Fruit fly (Drosophila melanogaster) whole organism, adult: ENCODE measurements around the gene Trm1.

Experiments
- CG11617 ChIP-seq: fragments of 200-800 bp; sonication (Bioruptor generic); optimal IDR thresholded peaks from 2 replicates; lab custom pipeline; 2017; ENCODE audit warnings: mild to moderate bottlenecking, missing biosample characterization, missing genetic modification reagents, missing genetic modification characterization
- CG12768 ChIP-seq: fragments of 200-800 bp; sonication (Bioruptor generic); optimal IDR thresholded peaks from 2 replicates; lab custom pipeline; 2017; ENCODE audit warnings: missing biosample characterization, missing genetic modification characterization, mild to moderate bottlenecking, moderate library complexity, missing genetic modification reagents
- CG14711 ChIP-seq: fragments of 200-800 bp; sonication (Bioruptor generic); optimal IDR thresholded peaks from 2 replicates; lab custom pipeline; 2018; ENCODE audit warnings: missing biosample characterization, mild to moderate bottlenecking, missing genetic modification characterization, moderate library complexity
- CG1620 ChIP-seq: fragments of 200-800 bp; sonication (Bioruptor generic); optimal IDR thresholded peaks from 2 replicates; lab custom pipeline; 2016; ENCODE audit warnings: missing biosample characterization, missing genetic modification characterization
- CG33017 ChIP-seq: fragments of 200-800 bp; sonication (Bioruptor generic); optimal IDR thresholded peaks from 2 replicates; lab custom pipeline; 2018; ENCODE audit warnings: missing biosample characterization, mild to moderate bottlenecking, missing genetic modification characterization, moderate library complexity
- CG5204 ChIP-seq: fragments of 200-800 bp; sonication (Bioruptor generic); optimal IDR thresholded peaks from 2 replicates; lab custom pipeline; 2016; ENCODE audit warnings: missing biosample characterization, missing genetic modification characterization
- CG7045 ChIP-seq: fragments of 200-800 bp; sonication (Bioruptor generic); optimal IDR thresholded peaks from 2 replicates; lab custom pipeline; 2017; ENCODE audit warnings: missing biosample characterization, mild to moderate bottlenecking, missing genetic modification characterization
- CG7101 ChIP-seq: fragments of 200-800 bp; sonication (Bioruptor generic); optimal IDR thresholded peaks from 2 replicates; lab custom pipeline; 2018; ENCODE audit warnings: missing biosample characterization, mild to moderate bottlenecking, missing genetic modification characterization, moderate library complexity
- Clk ChIP-seq: fragments of 200-800 bp; sonication (Bioruptor generic); optimal IDR thresholded peaks from 2 replicates; lab custom pipeline; 2017; ENCODE audit warnings: missing biosample characterization, missing genetic modification characterization
- Crg-1 ChIP-seq: fragments of 200-800 bp; sonication (Bioruptor generic); optimal IDR thresholded peaks from 2 replicates; lab custom pipeline; 2016; ENCODE audit warnings: missing biosample characterization, missing genetic modification characterization
- Hr96 ChIP-seq: fragments of 200-800 bp; sonication (Bioruptor generic); optimal IDR thresholded peaks from 2 replicates; lab custom pipeline; 2016; ENCODE audit warnings: missing biosample characterization, missing genetic modification characterization
- Mnt ChIP-seq: fragments of 200-800 bp; sonication (Bioruptor generic); optimal IDR thresholded peaks from 2 replicates; lab custom pipeline; 2016; ENCODE audit warnings: missing biosample characterization, mild to moderate bottlenecking, missing genetic modification characterization
- bab1 ChIP-seq: fragments of 200-800 bp; sonication (Bioruptor generic); optimal IDR thresholded peaks from 3 replicates; lab custom pipeline; 2019; ENCODE audit warnings: missing biosample characterization, mild to moderate bottlenecking, missing genetic modification characterization, moderate library complexity
- cic ChIP-seq: fragments of 200-800 bp; sonication (Bioruptor generic); optimal IDR thresholded peaks from 2 replicates; lab custom pipeline; 2017; ENCODE audit warnings: missing biosample characterization, mild to moderate bottlenecking, missing genetic modification characterization, moderate library complexity
- cnc ChIP-seq, 2 experiments: fragments of >200 bp; optimal IDR thresholded peaks; 2 replicates each; lab custom pipeline; 2017
- kay ChIP-seq: fragments of 200-800 bp; sonication (Bioruptor generic); peaks from one replicate; lab custom pipeline; 2016; ENCODE audit warnings: missing biosample characterization, missing genetic modification characterization, borderline replicate concordance
- ovo ChIP-seq: fragments of 200-800 bp; sonication (Bioruptor generic); optimal IDR thresholded peaks from 2 replicates; lab custom pipeline; 2016; ENCODE audit warnings: missing biosample characterization, missing genetic modification characterization
- pad ChIP-seq: fragments of 200-800 bp; sonication (Bioruptor generic); optimal IDR thresholded peaks from 3 replicates; lab custom pipeline; 2017; ENCODE audit warnings: missing biosample characterization, missing genetic modification characterization, mild to moderate bottlenecking, moderate library complexity, missing genetic modification reagents
- tj ChIP-seq: fragments of 200-800 bp; sonication (Bioruptor generic); optimal IDR thresholded peaks from 3 replicates; lab custom pipeline; 2017; ENCODE audit warnings: missing biosample characterization, mild to moderate bottlenecking, missing genetic modification characterization, moderate library complexity
- toe ChIP-seq: fragments of 200-800 bp; sonication (Bioruptor generic); optimal IDR thresholded peaks from 2 replicates; lab custom pipeline; 2016; ENCODE audit warnings: missing biosample characterization, missing genetic modification characterization

Trm1 gene

DNA sequence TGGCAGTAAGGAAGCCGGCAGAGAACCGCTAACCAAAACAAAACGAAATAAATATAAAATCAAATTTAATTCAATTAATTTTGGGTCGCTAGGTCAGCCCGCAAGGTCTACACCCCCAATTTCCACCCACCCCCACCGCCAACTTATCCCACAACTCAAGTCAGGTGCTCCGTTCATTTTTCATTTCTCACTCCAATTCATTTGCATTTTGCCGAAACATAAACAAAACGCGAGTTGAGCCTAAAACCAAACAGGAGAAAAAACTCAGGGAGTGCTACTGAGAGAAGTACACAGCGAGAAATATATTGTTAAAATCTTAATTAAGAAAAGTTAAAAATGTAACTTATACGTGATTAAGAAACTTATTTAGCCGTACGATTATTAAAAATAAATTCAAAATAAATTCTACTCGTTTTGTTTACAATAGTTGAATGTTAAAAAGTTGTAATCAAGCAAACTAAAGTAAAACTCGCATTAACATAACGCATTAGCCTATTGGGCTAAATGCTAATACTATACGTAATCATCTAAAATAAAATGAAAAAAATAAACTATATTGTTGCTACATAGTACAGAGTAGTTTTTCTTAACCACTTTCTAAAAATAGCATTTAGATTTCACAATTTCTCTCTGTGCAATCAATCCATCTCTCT lies 12.2 kb upstream of the Trm1 start:
- no peak for TF ChIP-seq Crg-1 (GFP tag; lab: Kevin White, UChicago)
- TF ChIP-seq CG33017 (tag; lab: Kevin White, UChicago): no peak
- TF ChIP-seq tj (GFP tag; lab: Kevin White, UChicago): no peak
- no peak for TF ChIP-seq CG11617 (GFP tag; lab: Kevin White, UChicago)
- no peak for TF ChIP-seq CG7045 (GFP tag; lab: Kevin White, UChicago)
- no peak for TF ChIP-seq CG12768 (GFP tag; lab: Kevin White, UChicago)
- no peak for TF ChIP-seq cic
- no peak for TF ChIP-seq bab1 (GFP tag; lab: Kevin White, UChicago)
- no peak for TF ChIP-seq cnc (optimal IDR thresholded peaks at IDR 0.05; lab: Kevin White, UChicago)
- no peak for TF ChIP-seq pad (GFP tag; lab: Kevin White, UChicago)
- no peak for TF ChIP-seq CG14711 (tag; lab: Kevin White, UChicago)
- no peak for TF ChIP-seq kay (GFP tag; lab: Kevin White, UChicago)
- TF ChIP-seq Clk (GFP tag; lab: Kevin White, UChicago): no peak
- no peak for TF ChIP-seq Hr96
- no peak for TF ChIP-seq CG5204 (GFP tag; lab: Kevin White, UChicago)
- TF ChIP-seq CG7101: no peak
- TF ChIP-seq ovo (GFP tag; lab: Kevin White, UChicago): no peak
- TF ChIP-seq Mnt (GFP tag; lab: Kevin White, UChicago): no peak
- no peak for TF ChIP-seq toe

DNA sequence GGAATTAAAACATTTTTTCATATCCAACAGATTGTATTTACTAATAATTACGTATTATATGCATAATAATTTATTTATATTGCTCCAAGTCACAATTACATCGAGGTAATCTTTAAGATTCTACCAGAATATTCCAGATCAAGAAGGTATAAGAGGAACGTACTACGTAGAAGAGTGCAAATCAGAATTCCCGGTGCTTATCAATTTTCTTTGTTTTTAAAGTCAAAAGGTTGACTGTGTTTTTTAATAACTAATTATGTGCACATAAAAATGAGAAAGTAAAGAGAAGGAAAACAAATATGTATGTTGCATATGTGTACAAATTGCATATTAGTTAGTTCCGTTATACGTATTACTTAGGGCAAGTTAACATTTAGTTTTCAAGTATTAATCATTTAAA lies 6.6 kb upstream of the Trm1 start:
- TF ChIP-seq pad (GFP tag; lab: Kevin White, UChicago) (no peak), Crg-1 (GFP tag; lab: Kevin White, UChicago) (no peak), CG5204 (GFP tag; lab: Kevin White, UChicago) (no peak)

DNA sequence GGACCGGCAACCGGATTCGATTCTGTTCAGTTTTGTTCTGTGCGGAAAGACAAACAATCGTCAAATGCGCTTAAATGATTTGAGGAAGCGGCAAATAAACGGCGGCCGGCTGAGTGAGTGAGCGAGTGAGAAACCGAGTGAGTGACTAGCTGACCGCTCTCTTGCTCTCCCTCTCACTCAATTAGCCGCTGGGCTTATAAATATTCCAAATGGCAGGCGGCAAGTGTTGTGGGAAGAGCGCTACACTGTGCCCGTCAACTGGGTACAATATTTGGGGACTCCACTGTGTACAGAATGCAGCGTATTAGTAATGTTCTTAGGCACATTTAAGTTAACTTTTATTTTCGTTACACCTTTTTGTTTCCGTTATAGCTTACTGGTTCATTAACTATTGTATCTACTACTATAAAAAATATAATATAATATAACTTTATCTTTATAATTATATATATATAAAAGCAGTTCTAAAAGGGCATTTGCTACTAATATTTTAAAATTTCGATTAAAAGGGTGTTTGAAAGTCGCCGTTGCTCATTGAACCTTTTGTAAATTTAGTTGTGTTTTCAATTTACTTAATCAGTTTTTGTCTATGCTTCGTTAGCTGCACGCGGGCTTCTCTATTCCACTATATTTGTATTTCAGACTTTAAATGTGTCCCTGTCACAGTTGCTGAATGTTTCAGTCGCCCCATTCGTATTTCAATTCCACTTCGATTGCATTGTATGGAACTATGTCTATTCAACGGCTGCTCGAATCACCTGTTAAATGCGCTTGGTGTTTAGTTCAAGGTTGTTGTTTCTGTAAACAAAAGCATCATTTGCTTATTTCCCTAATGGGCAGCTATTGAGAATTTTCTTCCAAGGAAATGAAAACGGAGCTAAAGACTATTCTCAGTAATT lies 5.8 kb upstream of the Trm1 start:
- TF ChIP-seq CG12768 (GFP tag; lab: Kevin White, UChicago) (peak; percentile 56), CG7045 (GFP tag; lab: Kevin White, UChicago) (peak; percentile 15), Crg-1 (GFP tag; lab: Kevin White, UChicago) (no peak), toe (no peak)

DNA sequence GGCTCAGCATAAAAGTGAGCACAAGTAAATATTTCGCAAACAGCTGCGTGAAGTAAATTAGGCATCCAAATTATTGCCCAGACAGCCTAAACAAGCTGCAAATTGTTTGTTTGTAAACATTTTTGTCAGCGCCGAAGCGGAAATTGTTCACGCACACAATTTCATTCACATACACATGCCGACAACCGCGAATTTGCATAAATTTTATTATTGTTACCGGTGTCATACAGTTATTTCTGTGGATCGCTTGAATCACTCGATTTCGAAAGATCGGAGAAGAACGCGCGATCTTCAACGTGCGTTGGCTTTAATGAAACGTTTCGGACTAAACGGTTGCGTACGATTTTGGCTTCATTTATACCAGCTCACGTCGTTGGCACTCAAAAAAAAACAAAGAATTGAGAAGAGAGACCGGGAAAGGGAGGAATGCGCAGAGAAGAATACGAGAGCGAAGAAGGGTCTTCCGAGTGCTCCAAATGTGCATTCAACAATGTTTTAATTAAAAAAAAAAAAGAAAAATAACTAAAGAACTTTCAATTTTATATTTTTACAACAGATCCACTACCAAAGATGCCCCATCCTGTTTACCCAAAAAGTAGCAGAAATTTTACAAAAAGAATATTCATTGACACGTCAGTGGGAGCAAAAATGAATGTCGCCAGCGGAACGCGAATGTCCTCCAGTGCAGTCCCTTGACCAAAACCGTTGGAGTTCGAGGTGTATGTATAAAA lies 4.6 kb upstream of the Trm1 start, which contains the start of gene vir-1:
vir-1 (minus strand) TSS at position 334 of the 731 bp plus-strand sequence.
- TF ChIP-seq Mnt (GFP tag; lab: Kevin White, UChicago) (no peak), cnc (optimal IDR thresholded peaks at IDR 0.05; lab: Kevin White, UChicago) (no peak), CG33017 (tag; lab: Kevin White, UChicago) (no peak), CG1620 (no peak), Clk (GFP tag; lab: Kevin White, UChicago) (no peak), CG11617 (GFP tag; lab: Kevin White, UChicago) (no peak), bab1 (GFP tag; lab: Kevin White, UChicago) (no peak), ovo (GFP tag; lab: Kevin White, UChicago) (no peak), toe (no peak)

DNA sequence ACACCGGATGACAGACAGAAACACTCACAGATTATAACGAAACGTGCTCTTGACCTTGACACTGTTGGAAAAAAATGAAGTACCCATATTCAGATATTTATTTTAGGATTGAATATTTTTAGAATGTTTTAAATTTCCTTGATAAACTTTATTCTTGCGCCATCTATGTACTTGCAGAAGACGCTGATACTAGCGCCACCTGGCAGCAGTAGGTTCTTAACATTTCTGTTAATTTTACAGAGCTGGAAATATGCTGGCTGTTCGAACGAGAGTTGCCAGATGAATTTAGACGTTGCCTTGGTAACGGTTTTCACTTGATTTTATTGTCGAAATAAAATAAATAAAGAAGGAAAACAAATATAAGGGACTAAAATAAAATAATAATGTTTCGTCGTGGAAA lies 3.3 kb upstream of the Trm1 start, which contains the start of gene Fam92:
Fam92 (plus strand) TSS at position 350 of the 400 bp plus-strand sequence.
- TF ChIP-seq toe: no peak
- no peak for TF ChIP-seq kay (GFP tag; lab: Kevin White, UChicago)
- peak; percentile 33 for TF ChIP-seq Mnt (GFP tag; lab: Kevin White, UChicago)
- TF ChIP-seq tj (GFP tag; lab: Kevin White, UChicago): no peak
- no peak for TF ChIP-seq CG14711 (tag; lab: Kevin White, UChicago)
- peak; percentile 37 for TF ChIP-seq CG1620
- no peak for TF ChIP-seq CG11617 (GFP tag; lab: Kevin White, UChicago)
- no peak for TF ChIP-seq cnc (optimal IDR thresholded peaks at IDR 0.05; lab: Kevin White, UChicago)
- TF ChIP-seq pad (GFP tag; lab: Kevin White, UChicago): peak; percentile 16
- TF ChIP-seq Crg-1 (GFP tag; lab: Kevin White, UChicago): peak; percentile 30
- no peak for TF ChIP-seq CG33017 (tag; lab: Kevin White, UChicago)
- TF ChIP-seq Hr96: no peak
- TF ChIP-seq CG7045 (GFP tag; lab: Kevin White, UChicago): no peak
- TF ChIP-seq CG5204 (GFP tag; lab: Kevin White, UChicago): no peak
- TF ChIP-seq cic: peak; percentile 37
- TF ChIP-seq Clk (GFP tag; lab: Kevin White, UChicago): no peak
- no peak for TF ChIP-seq CG12768 (GFP tag; lab: Kevin White, UChicago)
- TF ChIP-seq CG7101: peak; percentile 54
- no peak for TF ChIP-seq ovo (GFP tag; lab: Kevin White, UChicago)
- TF ChIP-seq bab1 (GFP tag; lab: Kevin White, UChicago): peak; percentile 39
